Fruit fly (Drosophila melanogaster): Measurements from ENCODE around the gene Mnt.

Gene Mnt

DNA sequence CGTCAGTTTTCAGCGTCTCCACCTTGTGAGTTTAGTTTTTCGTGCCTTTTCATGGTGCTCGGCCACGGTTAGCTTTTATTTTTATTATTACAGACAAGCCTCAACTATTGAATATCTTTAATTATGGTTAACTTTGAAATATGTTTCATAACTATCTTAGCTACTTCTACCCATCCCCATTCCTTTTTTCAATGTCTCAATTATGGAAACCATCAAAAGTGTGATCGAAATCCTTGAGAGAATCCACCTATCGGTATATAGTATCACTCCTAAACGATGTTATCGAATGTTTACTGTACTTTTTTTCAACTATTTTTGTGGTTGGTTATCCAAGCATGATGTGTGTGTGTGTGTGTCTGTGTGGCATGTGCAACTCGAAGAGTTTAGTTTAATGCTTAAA is 42.4 kb downstream of the Mnt start:
- TF ChIP-seq fd96Ca (GFP tag; IDR thresholded peaks at IDR 0.05) (no peak), CG15710 (tag; optimal IDR thresholded peaks at IDR 0.05) (no peak), rn (GFP tag; IDR thresholded peaks at IDR 0.05) (no peak), gl (tag; optimal IDR thresholded peaks at IDR 0.05) (no peak), CG14655 (GFP tag; optimal IDR thresholded peaks at IDR 0.05) (peak; percentile 44), Snoo (tag; optimal IDR thresholded peaks at IDR 0.05) (no peak), Ets98B (GFP tag; IDR thresholded peaks at IDR 0.05) (peak; percentile 30; the same call in 1 of the 2 replicates), CG4496 (GFP tag; IDR thresholded peaks at IDR 0.05) (peak; percentile 70), CG8159 (tag; optimal IDR thresholded peaks at IDR 0.05) (no peak), CG9948 (tag; optimal IDR thresholded peaks at IDR 0.05) (no peak), CG10348 (GFP tag; IDR thresholded peaks at IDR 0.05) (no peak), CG13204 (GFP tag; optimal IDR thresholded peaks at IDR 0.05) (no peak), Pif1B (GFP tag; optimal IDR thresholded peaks at IDR 0.05) (no peak), CG8301 (tag; optimal IDR thresholded peaks at IDR 0.05) (peak; percentile 48), CG32121 (GFP tag; IDR thresholded peaks at IDR 0.05) (peak; percentile 53), Pif1A (GFP tag; optimal IDR thresholded peaks at IDR 0.05) (peak; percentile 5), EcR (GFP tag; optimal IDR thresholded peaks at IDR 0.05) (no peak)

DNA sequence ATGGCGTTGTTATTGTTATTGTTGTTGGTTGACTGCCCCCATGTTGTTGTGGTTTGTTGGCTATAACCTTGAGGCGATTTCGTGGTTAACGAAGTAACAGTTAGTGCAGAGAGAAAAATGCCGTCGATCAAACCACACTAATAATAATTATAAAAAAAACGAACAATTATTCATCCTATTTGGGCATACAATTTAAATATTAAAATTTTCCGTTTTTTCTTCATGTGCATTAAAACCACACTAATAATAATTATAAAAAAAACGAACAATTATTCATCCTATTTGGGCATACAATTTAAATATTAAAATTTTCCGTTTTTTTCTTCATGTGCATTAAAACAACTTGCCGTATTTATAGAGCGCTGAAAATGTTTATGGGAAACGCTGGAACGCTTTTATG is 43.4 kb downstream of the Mnt start:
- TF ChIP-seq CG14655 (GFP tag; optimal IDR thresholded peaks at IDR 0.05) (peak; percentile 7), CG4496 (GFP tag; IDR thresholded peaks at IDR 0.05) (peak; percentile 29; the same call in 1 of the 3 replicates)

DNA sequence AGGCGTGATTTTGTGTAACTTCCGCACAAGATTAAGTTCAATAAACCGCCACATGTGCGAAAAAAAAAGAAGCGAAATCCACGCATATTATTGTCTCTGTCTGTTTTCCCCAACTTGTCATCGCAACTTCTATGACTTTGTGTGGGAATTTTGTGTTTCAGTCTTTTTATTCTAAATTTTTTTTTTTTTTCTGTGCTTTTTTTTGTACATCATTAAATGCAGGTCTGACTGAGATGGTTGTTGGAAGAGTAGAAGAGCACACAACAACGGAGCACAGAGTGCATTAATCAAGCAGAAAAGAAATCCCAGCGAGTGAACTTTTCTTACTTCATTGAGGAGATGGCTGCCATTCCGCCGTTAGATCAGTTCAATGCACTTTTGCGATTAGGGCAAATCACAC is 44.0 kb downstream of the Mnt start:
- TF ChIP-seq CG4496 (GFP tag; IDR thresholded peaks at IDR 0.05) (peak; percentile 58; the same call in 1 of the 3 replicates), CG17806 (tag; optimal IDR thresholded peaks at IDR 0.05) (no peak), CG32121 (GFP tag; IDR thresholded peaks at IDR 0.05) (peak; percentile 26; the same call in 1 of the 2 replicates), CG14655 (GFP tag; optimal IDR thresholded peaks at IDR 0.05) (peak; percentile 35), EcR (GFP tag; optimal IDR thresholded peaks at IDR 0.05) (peak; percentile 10), Ets98B (GFP tag; IDR thresholded peaks at IDR 0.05) (peak; percentile 19; the same call in 1 of the 2 replicates), CG8159 (tag; optimal IDR thresholded peaks at IDR 0.05) (no peak)

DNA sequence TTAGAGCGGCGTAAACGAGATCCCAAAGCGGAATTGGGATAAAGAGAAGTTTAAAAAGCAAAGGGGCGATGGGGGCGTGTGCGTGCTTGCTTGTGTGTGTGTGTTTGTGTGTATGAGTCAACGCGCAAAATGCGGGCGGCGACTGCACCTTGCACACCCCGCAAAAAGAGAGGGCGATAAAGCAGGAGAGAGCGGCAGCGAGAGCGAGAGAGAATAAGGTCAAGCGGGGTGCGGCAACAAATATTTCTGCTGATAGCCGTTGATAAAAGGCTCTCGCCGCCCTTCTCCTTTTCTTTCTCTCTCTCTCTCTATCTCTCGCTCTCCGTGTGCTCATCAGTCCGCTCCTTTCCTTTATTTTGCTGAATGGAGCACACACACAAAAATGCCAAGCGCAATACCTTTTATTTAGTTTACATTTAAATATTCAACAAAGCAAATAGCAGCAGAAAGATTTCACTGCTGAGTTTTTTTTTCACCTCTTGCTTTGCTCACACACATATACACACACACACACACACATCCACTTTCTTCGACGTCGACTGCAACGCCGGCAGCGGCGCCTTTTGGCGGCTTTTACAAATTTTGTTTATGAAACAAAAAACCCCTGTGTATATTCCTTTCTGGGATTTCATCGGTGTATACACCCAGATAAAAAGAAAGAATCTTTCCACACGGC is 47.1 kb downstream of the Mnt start:
- TF ChIP-seq CG4496 (GFP tag; IDR thresholded peaks at IDR 0.05) (peak; percentile 52; the same call in 1 of the 3 replicates), Pif1A (GFP tag; optimal IDR thresholded peaks at IDR 0.05) (peak; percentile 8), CG34367 (tag; optimal IDR thresholded peaks at IDR 0.05) (no peak), CG8159 (tag; optimal IDR thresholded peaks at IDR 0.05) (peak; percentile 10), Pif1B (GFP tag; optimal IDR thresholded peaks at IDR 0.05) (no peak), Ets98B (GFP tag; IDR thresholded peaks at IDR 0.05) (peak; percentile 64), rn (GFP tag; IDR thresholded peaks at IDR 0.05) (no peak), CG13204 (GFP tag; optimal IDR thresholded peaks at IDR 0.05) (peak; percentile 73), CG15710 (tag; optimal IDR thresholded peaks at IDR 0.05) (no peak), CG32121 (GFP tag; IDR thresholded peaks at IDR 0.05) (no peak), CG12605 (GFP tag; IDR thresholded peaks at IDR 0.05) (peak; percentile 47; the same call in 1 of the 2 replicates), CG9948 (tag; optimal IDR thresholded peaks at IDR 0.05) (no peak), CG14655 (GFP tag; optimal IDR thresholded peaks at IDR 0.05) (no peak), CG8301 (tag; optimal IDR thresholded peaks at IDR 0.05) (no peak), Snoo (tag; optimal IDR thresholded peaks at IDR 0.05) (peak; percentile 14), EcR (GFP tag; optimal IDR thresholded peaks at IDR 0.05) (peak; percentile 77), CG10348 (GFP tag; IDR thresholded peaks at IDR 0.05) (no peak), D1 (tag; optimal IDR thresholded peaks at IDR 0.05) (no peak), CG17806 (tag; optimal IDR thresholded peaks at IDR 0.05) (no peak), fd96Ca (GFP tag; IDR thresholded peaks at IDR 0.05) (no peak), gl (tag; optimal IDR thresholded peaks at IDR 0.05) (peak; percentile 13)

DNA sequence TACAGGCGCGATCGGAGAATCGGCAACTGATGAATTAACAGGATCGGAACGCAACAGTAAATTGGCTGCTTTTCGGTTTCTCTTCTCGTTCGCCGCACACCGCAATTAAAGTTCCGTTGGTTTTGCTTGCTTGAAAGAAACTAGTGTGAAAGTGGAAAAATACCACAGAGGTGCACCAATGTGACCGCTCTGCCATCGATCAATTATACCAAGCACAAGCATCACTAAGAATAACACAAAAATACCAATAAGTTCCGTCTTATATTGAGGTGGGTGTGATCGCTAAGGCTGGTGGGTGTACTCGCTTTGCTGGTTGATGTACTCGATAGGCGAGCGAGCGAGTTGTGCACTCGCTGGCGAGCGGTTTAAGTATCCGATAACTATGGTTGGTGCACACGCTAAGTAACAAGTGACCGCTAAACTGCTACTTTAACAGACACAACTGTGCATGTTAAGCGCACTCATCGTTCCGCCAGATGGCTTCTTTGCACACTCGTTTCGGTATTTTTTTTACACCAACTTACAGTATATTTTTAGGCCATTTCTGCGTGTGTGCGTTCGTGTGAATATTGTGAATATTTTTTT is 48.0 kb downstream of the Mnt start, which contains the start of the genes Rala and Tlk:
Gene Rala, minus strand, starts transcription at position 156 of the 585 bp plus-strand sequence.
Gene Tlk, plus strand, starts transcription at position 528 of the 585 bp plus-strand sequence.
- TF ChIP-seq Ets98B (GFP tag; IDR thresholded peaks at IDR 0.05) (peak; percentile 20; the same call in 1 of the 2 replicates), CG34367 (tag; optimal IDR thresholded peaks at IDR 0.05) (no peak), CG4496 (GFP tag; IDR thresholded peaks at IDR 0.05) (0 out of 3 replicates have a peak, but pooled peaks have one; percentile 29), CG12605 (GFP tag; IDR thresholded peaks at IDR 0.05) (peak; percentile 15; the same call in 1 of the 2 replicates)

DNA sequence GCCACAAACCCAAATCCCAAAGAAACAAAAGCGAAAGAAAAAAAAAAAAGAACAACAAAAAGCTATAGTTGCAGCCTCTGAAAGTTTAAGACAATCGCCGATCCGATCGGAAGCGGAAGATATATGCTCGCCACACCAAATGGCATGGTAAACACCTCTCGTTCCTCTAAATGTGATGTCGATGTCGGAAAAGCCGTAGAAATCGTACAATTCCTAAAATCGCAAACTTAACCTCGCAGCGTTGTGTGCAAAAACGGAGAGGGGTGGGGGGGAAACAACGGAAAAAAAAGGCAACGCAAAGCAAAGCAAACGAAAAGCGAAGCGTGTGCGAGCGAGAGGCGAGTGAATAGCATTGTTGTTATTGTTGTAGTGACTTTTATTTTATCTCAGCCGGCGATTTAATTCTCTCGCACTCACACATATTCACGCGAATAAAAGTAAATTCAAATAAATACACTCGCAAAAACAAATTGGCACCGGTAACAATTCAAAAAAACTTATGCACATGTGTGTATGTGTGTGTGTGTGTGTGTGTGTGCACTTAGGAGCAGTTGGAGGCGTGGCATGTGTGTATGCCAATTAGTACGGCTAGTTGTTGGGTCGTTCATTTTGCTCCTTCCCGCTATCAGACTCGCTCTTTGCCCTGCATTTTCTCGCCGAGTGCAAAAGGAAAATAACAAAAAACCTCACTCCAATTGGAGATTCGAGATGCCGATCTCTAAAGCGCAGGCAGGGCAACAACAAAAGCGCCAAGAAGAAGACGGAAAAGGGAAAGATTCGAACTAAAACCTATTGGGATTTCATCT is 48.8 kb downstream of the Mnt start:
- TF ChIP-seq CG32121 (GFP tag; IDR thresholded peaks at IDR 0.05) (0 out of 2 replicates have a peak, but pooled peaks have one; percentile 59), CG13204 (GFP tag; optimal IDR thresholded peaks at IDR 0.05) (peak; percentile 81), EcR (GFP tag; optimal IDR thresholded peaks at IDR 0.05) (peak; percentile 41), Pif1A (GFP tag; optimal IDR thresholded peaks at IDR 0.05) (peak; percentile 49), gl (tag; optimal IDR thresholded peaks at IDR 0.05) (peak; percentile 57), fd96Ca (GFP tag; IDR thresholded peaks at IDR 0.05) (peak; percentile 47; the same call in 1 of the 3 replicates), CG9948 (tag; optimal IDR thresholded peaks at IDR 0.05) (no peak), Ets98B (GFP tag; IDR thresholded peaks at IDR 0.05) (peak; percentile 43), CG12605 (GFP tag; IDR thresholded peaks at IDR 0.05) (peak; percentile 61), CG4496 (GFP tag; IDR thresholded peaks at IDR 0.05) (peak; percentile 61; the same call in 2 of the 3 replicates), CG8159 (tag; optimal IDR thresholded peaks at IDR 0.05) (peak; percentile 13), rn (GFP tag; IDR thresholded peaks at IDR 0.05) (no peak), CG8301 (tag; optimal IDR thresholded peaks at IDR 0.05) (peak; percentile 11), CG14655 (GFP tag; optimal IDR thresholded peaks at IDR 0.05) (peak; percentile 52), CG17806 (tag; optimal IDR thresholded peaks at IDR 0.05) (peak; percentile 12), D1 (tag; optimal IDR thresholded peaks at IDR 0.05) (peak; percentile 41), Pif1B (GFP tag; optimal IDR thresholded peaks at IDR 0.05) (peak; percentile 56), CG10348 (GFP tag; IDR thresholded peaks at IDR 0.05) (no peak), Snoo (tag; optimal IDR thresholded peaks at IDR 0.05) (no peak), CG34367 (tag; optimal IDR thresholded peaks at IDR 0.05) (peak; percentile 18), CG15710 (tag; optimal IDR thresholded peaks at IDR 0.05) (peak; percentile 53)

Data from whole organism, pupa.